Worm (Caenorhabditis elegans): ENCODE results near the gene ndub-3.

ndub-3 gene

DNA sequence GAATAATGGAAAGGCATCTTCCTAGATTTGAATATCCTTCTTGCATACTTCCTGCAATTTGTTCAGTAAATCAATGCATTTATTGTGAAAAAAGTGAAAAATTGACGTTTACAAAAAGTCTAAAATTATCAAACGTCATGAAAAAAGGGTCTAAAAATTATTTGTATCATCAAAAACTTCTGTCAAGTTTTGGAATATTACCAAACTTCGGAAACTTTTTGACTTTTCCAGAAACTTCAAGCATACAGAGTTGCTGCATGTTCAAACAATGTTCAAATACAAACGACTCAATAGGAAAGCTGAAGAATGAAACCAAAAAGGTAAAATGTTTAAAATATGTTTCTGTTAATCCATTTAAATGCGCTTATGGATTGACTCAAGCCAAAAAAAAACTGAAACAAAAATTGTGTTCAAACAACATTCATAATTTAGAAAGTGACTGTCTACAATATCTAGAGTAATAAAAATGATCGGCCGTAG lies 37.1 kb upstream of the ndub-3 start, which contains the start of gene F44G4.6:
F44G4.6 (minus strand) TSS at position 51 of the 480 bp plus-strand sequence.
- TF ChIP-seq hmg-4 (GFP tag; optimal IDR thresholded peaks at IDR 0.05) (no peak), ama-1 (optimal IDR thresholded peaks at IDR 0.05) (no peak), B0310.2 (tag; optimal IDR thresholded peaks at IDR 0.05) (no peak), ets-7 (tag; optimal IDR thresholded peaks at IDR 0.05) (no peak), hmbx-1 (tag; optimal IDR thresholded peaks at IDR 0.05) (no peak), tra-4 (tag; optimal IDR thresholded peaks at IDR 0.05) (no peak), pes-1 (GFP tag; IDR thresholded peaks at IDR 0.05) (no peak), tbx-37 (GFP tag; conservative IDR thresholded peaks at IDR 0.05) (no peak), scrt-1 (GFP tag; IDR thresholded peaks at IDR 0.05) (no peak), ceh-36 (tag; optimal IDR thresholded peaks at IDR 0.05) (no peak), hnd-1 (tag; optimal IDR thresholded peaks at IDR 0.05) (no peak), ceh-13 (GFP tag; optimal IDR thresholded peaks at IDR 0.05) (no peak), tbx-11 (GFP tag; IDR thresholded peaks at IDR 0.05) (no peak), F13C5.2 (tag; optimal IDR thresholded peaks at IDR 0.05) (no peak), flt-1 (GFP tag; IDR thresholded peaks at IDR 0.05) (no peak), aly-1 (tag; optimal IDR thresholded peaks at IDR 0.05) (no peak)

DNA sequence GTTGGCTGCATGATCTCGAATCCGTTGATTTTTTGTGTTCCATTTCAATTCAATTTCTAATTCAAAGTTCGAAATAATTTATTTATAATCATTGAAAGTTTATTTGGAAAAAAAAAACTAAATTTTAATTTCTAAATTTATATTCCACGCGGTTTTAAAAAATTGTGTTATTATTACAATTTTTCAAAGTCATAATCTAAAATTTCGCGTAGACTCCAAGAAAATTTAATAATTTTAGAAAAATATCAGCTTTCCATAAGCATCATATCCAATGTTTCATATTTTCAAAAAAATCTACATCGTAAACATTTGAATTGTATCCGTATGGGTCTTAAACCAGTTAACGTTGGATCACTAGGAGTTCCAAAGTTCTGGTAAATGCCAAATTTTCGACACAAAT lies 35.6 kb upstream of the ndub-3 start, which contains the start of gene F44G4.5:
F44G4.5 (minus strand) TSS at position 101 of the 400 bp plus-strand sequence.
- TF ChIP-seq ets-7 (tag; optimal IDR thresholded peaks at IDR 0.05) (no peak), hmg-4 (GFP tag; optimal IDR thresholded peaks at IDR 0.05) (no peak), tra-4 (tag; optimal IDR thresholded peaks at IDR 0.05) (no peak), F13C5.2 (tag; optimal IDR thresholded peaks at IDR 0.05) (no peak), ama-1 (optimal IDR thresholded peaks at IDR 0.05) (no peak), tbx-11 (GFP tag; IDR thresholded peaks at IDR 0.05) (no peak), ceh-36 (tag; optimal IDR thresholded peaks at IDR 0.05) (no peak), ceh-13 (GFP tag; optimal IDR thresholded peaks at IDR 0.05) (no peak), tbx-37 (GFP tag; conservative IDR thresholded peaks at IDR 0.05) (no peak), hnd-1 (tag; optimal IDR thresholded peaks at IDR 0.05) (no peak), sea-1 (GFP tag; conservative IDR thresholded peaks at IDR 0.05) (no peak), B0310.2 (tag; optimal IDR thresholded peaks at IDR 0.05) (no peak)

DNA sequence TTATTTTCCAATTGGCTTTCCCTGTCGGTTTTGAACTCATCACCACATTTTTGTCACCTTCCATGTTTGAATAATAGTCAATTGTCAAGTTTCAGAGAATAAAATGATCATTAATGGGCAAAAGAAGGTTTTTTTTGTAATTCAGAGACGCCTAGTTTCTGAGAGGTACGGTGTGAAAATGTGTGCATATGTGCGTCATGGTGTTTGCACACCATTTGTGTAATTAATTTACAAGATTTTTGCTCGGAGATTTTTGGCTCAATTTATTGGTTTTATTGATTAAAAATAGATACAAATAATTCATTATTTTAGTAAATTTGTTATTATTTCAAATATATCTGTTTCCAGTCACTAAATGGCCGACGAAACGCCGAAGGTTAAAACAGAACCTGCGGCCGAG lies 32.8 kb upstream of the ndub-3 start, which contains the start of the genes F44G4.3 and tdp-1:
F44G4.3 (minus strand) TSS at position 184 of the 400 bp plus-strand sequence.
tdp-1 (plus strand) TSS at position 347 of the 400 bp plus-strand sequence.
- TF ChIP-seq tbx-11 (GFP tag; IDR thresholded peaks at IDR 0.05) (no peak), ets-7 (tag; optimal IDR thresholded peaks at IDR 0.05) (no peak), flt-1 (GFP tag; IDR thresholded peaks at IDR 0.05) (no peak), ceh-13 (GFP tag; optimal IDR thresholded peaks at IDR 0.05) (no peak), F13C5.2 (tag; optimal IDR thresholded peaks at IDR 0.05) (no peak), sea-1 (GFP tag; conservative IDR thresholded peaks at IDR 0.05) (no peak), hmg-4 (GFP tag; optimal IDR thresholded peaks at IDR 0.05) (no peak), pes-1 (GFP tag; IDR thresholded peaks at IDR 0.05) (no peak), tra-4 (tag; optimal IDR thresholded peaks at IDR 0.05) (no peak)

DNA sequence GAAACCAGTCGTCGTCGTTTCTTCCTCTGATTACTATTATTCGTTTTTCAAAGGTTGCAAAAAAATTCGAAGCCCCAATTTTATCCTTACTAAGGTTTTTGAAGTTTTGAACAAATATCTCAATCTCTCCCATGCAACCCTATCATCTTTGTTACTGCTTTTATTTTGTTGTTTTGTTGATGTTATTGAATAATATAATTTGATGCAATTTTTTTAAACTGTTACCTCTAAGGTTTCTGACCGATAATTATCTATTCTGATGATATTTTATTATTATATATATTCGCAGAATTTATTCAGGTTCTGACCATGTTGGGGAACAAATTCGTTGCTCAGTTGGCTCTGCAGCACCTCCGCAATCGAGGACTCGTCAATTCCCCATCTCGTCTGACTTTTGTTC lies 31.4 kb upstream of the ndub-3 start, which contains the start of gene ndub-2:
ndub-2 (plus strand) TSS at position 301 of the 400 bp plus-strand sequence.
- TF ChIP-seq hnd-1 (tag; optimal IDR thresholded peaks at IDR 0.05) (no peak), tra-4 (tag; optimal IDR thresholded peaks at IDR 0.05) (no peak), ceh-36 (tag; optimal IDR thresholded peaks at IDR 0.05) (no peak), B0310.2 (tag; optimal IDR thresholded peaks at IDR 0.05) (no peak), tbx-37 (GFP tag; conservative IDR thresholded peaks at IDR 0.05) (no peak), hmg-4 (GFP tag; optimal IDR thresholded peaks at IDR 0.05) (no peak), flt-1 (GFP tag; IDR thresholded peaks at IDR 0.05) (no peak), F13C5.2 (tag; optimal IDR thresholded peaks at IDR 0.05) (no peak), ceh-13 (GFP tag; optimal IDR thresholded peaks at IDR 0.05) (no peak), sea-1 (GFP tag; conservative IDR thresholded peaks at IDR 0.05) (no peak), ets-7 (tag; optimal IDR thresholded peaks at IDR 0.05) (no peak), hmbx-1 (tag; optimal IDR thresholded peaks at IDR 0.05) (no peak), tbx-11 (GFP tag; IDR thresholded peaks at IDR 0.05) (no peak)

DNA sequence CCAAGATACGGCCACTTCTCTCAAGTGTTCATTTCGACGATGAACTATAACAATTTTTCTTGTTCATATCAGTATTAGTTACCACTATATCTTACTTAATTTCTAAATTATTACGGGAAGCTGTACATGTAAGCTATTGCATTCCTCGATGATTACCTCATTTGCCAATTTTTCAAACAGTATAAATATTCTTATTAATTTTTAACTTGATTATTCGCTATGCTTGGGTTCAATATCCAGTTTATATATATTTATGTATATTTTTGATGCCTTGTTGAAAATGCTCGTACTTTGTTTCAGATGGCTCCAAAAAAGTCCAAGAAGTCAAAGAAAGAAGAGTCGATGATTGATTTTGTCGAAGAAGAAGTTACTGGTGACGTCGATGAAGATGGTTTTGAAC lies 29.6 kb upstream of the ndub-3 start, which contains the start of gene F44G4.1:
F44G4.1 (plus strand) TSS at position 301 of the 400 bp plus-strand sequence.
- no peak for TF ChIP-seq sea-1 (GFP tag; conservative IDR thresholded peaks at IDR 0.05)
- TF ChIP-seq ets-7 (tag; optimal IDR thresholded peaks at IDR 0.05) = no peak
- TF ChIP-seq ama-1 (optimal IDR thresholded peaks at IDR 0.05) = no peak
- TF ChIP-seq tra-4 (tag; optimal IDR thresholded peaks at IDR 0.05) = no peak
- TF ChIP-seq aly-1 (tag; optimal IDR thresholded peaks at IDR 0.05) = no peak
- no peak for TF ChIP-seq scrt-1 (GFP tag; IDR thresholded peaks at IDR 0.05)
- no peak for TF ChIP-seq tbx-37 (GFP tag; conservative IDR thresholded peaks at IDR 0.05)
- TF ChIP-seq hmbx-1 (tag; optimal IDR thresholded peaks at IDR 0.05) = no peak
- TF ChIP-seq flt-1 (GFP tag; IDR thresholded peaks at IDR 0.05) = no peak
- no peak for TF ChIP-seq tbx-11 (GFP tag; IDR thresholded peaks at IDR 0.05)
- TF ChIP-seq ceh-36 (tag; optimal IDR thresholded peaks at IDR 0.05) = no peak
- no peak for TF ChIP-seq F13C5.2 (tag; optimal IDR thresholded peaks at IDR 0.05)
- no peak for TF ChIP-seq hnd-1 (tag; optimal IDR thresholded peaks at IDR 0.05)
- no peak for TF ChIP-seq hmg-4 (GFP tag; optimal IDR thresholded peaks at IDR 0.05)

DNA sequence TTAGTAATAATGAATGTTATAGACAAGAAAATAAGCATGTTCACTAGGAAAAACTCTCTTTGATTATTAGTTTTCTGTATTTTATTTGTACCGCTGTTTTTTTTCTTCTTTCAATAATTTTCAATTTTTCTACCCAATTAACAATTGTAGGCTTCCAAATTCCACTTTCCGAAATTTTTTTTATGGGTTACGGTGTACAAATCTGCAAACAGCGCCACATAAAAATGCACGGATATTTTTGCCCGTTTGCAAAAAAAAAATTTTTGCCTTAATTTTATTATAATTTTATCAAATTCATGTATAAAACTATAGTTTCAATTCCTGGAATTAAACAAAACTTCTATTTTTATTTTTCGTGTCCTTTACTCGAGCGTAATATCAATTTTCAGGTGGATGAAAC lies 28.1 kb upstream of the ndub-3 start, which contains the start of gene ooc-5:
ooc-5 (plus strand) TSS at position 381 of the 400 bp plus-strand sequence.
- TF ChIP-seq ets-7 (tag; optimal IDR thresholded peaks at IDR 0.05) (no peak), hmbx-1 (tag; optimal IDR thresholded peaks at IDR 0.05) (no peak), B0310.2 (tag; optimal IDR thresholded peaks at IDR 0.05) (no peak), flt-1 (GFP tag; IDR thresholded peaks at IDR 0.05) (no peak), ama-1 (optimal IDR thresholded peaks at IDR 0.05) (no peak), sea-1 (GFP tag; conservative IDR thresholded peaks at IDR 0.05) (no peak), hnd-1 (tag; optimal IDR thresholded peaks at IDR 0.05) (no peak), scrt-1 (GFP tag; IDR thresholded peaks at IDR 0.05) (no peak), pes-1 (GFP tag; IDR thresholded peaks at IDR 0.05) (no peak), ceh-36 (tag; optimal IDR thresholded peaks at IDR 0.05) (no peak), tbx-11 (GFP tag; IDR thresholded peaks at IDR 0.05) (no peak), tra-4 (tag; optimal IDR thresholded peaks at IDR 0.05) (no peak), F13C5.2 (tag; optimal IDR thresholded peaks at IDR 0.05) (no peak), ceh-13 (GFP tag; optimal IDR thresholded peaks at IDR 0.05) (no peak), hmg-4 (GFP tag; optimal IDR thresholded peaks at IDR 0.05) (no peak), aly-1 (tag; optimal IDR thresholded peaks at IDR 0.05) (no peak), tbx-37 (GFP tag; conservative IDR thresholded peaks at IDR 0.05) (no peak)

DNA sequence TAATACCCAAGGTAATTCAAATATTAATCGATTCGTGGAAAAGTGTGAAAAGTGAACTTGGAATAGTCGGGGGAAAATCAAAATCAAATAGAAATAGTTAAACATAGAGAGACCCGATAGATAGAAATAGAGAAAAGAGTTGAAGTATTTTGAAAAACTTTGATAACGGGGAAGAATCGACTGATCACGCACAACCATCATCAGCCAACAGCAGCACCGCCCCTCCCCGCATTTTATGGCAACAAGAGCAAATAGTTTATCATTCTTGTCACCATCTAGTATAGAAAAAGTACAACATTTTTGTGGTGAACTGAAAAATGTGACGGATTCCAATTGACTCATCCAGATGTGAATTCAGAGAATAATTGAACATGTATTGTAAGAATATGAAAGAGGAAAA lies 26.9 kb upstream of the ndub-3 start:
- no peak for TF ChIP-seq sea-1 (GFP tag; conservative IDR thresholded peaks at IDR 0.05)
- no peak for TF ChIP-seq ama-1 (optimal IDR thresholded peaks at IDR 0.05)
- no peak for TF ChIP-seq hmbx-1 (tag; optimal IDR thresholded peaks at IDR 0.05)
- no peak for TF ChIP-seq scrt-1 (GFP tag; IDR thresholded peaks at IDR 0.05)
- TF ChIP-seq hmg-4 (GFP tag; optimal IDR thresholded peaks at IDR 0.05) = no peak
- TF ChIP-seq ets-7 (tag; optimal IDR thresholded peaks at IDR 0.05) = no peak
- TF ChIP-seq ceh-13 (GFP tag; optimal IDR thresholded peaks at IDR 0.05) = no peak
- TF ChIP-seq F13C5.2 (tag; optimal IDR thresholded peaks at IDR 0.05) = no peak
- TF ChIP-seq hnd-1 (tag; optimal IDR thresholded peaks at IDR 0.05) = no peak
- no peak for TF ChIP-seq aly-1 (tag; optimal IDR thresholded peaks at IDR 0.05)
- no peak for TF ChIP-seq pes-1 (GFP tag; IDR thresholded peaks at IDR 0.05)
- no peak for TF ChIP-seq ceh-36 (tag; optimal IDR thresholded peaks at IDR 0.05)
- TF ChIP-seq tbx-37 (GFP tag; conservative IDR thresholded peaks at IDR 0.05) = no peak
- no peak for TF ChIP-seq tbx-11 (GFP tag; IDR thresholded peaks at IDR 0.05)
- no peak for TF ChIP-seq B0310.2 (tag; optimal IDR thresholded peaks at IDR 0.05)
- no peak for TF ChIP-seq tra-4 (tag; optimal IDR thresholded peaks at IDR 0.05)

Measured in whole organism, early embryonic.